Fruit fly (Drosophila melanogaster): ENCODE results near the gene Dyro.

The Dyro gene

DNA sequence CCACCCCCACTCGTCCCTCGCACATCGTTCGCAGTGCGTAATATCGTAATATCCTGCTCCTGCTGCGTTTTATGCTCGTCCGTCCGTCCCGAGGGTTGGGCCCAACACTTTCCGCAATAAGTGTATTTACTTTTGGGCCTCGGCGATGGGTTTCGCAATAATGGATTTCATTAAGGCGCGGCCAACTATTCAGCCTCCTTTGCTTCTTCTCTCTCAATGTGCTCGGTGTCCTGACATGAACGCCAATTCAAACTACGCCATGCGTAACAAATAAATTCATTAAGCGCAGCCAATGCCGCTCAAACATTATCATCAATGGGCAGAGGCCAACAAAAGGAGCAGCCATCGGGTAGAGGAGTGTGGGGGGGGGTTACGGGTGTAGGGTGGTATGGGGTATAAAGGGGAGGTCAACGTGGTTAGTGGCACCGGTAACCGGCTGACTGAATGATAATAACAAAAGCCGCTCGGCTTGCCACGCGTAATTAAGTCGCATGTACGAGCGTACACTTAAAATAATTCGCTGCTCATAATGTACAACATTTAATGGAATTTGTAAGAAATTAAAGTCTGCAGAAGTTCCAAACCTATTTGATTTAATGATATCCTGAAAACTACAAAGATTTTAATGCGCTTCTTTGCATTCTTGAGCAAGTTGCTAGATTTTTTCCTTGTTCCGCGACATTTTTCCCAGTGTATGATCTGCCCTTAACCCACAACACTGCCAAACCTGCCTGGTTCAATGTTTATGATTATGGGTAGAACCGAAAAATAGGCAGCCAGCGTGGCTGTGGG is 7.9 kb upstream of the Dyro start:
- no peak for TF ChIP-seq noc (tag; optimal IDR thresholded peaks at IDR 0.05)

DNA sequence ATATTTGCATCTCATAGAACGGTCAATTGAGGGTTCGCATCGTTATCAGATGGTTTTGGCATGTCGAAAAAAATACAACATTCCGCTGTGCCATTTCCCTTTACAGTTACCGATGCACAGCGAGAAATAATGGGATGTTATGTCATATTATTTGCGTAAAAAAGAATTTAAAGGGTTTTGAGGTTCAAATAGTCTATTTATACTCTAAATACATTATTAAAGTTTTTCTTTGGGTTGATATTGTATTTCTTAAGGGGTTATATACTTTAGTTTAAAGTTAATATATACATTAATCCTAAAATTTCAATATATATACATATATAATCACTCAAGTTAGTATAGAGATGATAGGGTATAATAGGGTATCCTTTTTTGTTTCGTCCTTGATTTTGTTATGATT is 7.2 kb upstream of the Dyro start:
- no peak for TF ChIP-seq noc (tag; optimal IDR thresholded peaks at IDR 0.05)

DNA sequence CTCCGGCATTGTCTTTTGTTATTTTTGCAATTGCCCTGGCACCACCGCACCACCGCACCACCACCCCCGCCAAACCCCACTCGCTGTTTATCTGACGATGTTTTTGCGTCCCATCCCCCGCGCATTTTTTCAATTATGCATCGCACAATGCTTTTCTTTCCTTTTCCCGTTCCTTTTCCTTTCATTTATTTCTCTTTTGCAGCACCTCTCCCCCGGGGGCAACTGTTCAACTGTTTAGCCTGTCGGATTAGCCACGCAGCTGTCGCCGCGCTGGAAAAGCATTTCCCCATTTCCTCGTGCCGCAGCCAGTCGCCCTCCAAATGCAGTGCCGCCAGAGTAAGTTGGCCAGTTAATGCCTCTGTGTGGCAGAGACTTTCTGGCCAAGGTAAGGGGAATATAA is 3.5 kb upstream of the Dyro start:
- TF ChIP-seq noc (tag; optimal IDR thresholded peaks at IDR 0.05), result no peak

DNA sequence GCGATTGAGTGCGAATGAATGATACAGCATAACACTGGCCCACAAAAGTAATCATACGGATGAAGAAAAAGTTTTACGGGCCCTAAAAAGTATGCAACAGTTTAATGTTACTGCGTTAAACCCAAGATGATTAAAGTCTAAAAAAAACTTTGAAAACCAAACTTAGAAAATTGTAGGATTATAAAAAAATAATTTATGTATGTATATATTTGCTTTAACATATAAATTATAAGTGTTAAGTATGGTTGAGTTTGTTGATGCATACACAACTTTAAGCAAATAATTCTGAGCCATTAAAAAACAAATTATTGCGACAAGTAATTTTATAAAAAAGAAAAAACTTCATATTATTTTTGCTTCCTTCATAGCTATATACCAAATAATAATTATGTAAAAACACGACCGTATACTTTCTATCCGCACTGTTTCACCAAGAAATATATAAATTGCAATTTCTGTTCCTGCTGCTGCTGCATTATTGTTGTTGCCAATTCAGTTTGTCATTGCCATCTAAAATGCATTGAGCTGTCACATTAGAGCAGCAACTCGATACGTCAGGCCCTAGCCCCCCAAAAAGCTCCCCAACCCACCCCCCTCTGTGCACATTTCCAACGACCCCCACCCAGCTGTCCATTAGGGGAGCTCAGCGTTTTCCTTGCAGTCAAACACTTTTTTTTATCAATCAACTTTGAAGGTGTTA is 2.8 kb upstream of the Dyro start:
- TF ChIP-seq noc (tag; optimal IDR thresholded peaks at IDR 0.05), result no peak

DNA sequence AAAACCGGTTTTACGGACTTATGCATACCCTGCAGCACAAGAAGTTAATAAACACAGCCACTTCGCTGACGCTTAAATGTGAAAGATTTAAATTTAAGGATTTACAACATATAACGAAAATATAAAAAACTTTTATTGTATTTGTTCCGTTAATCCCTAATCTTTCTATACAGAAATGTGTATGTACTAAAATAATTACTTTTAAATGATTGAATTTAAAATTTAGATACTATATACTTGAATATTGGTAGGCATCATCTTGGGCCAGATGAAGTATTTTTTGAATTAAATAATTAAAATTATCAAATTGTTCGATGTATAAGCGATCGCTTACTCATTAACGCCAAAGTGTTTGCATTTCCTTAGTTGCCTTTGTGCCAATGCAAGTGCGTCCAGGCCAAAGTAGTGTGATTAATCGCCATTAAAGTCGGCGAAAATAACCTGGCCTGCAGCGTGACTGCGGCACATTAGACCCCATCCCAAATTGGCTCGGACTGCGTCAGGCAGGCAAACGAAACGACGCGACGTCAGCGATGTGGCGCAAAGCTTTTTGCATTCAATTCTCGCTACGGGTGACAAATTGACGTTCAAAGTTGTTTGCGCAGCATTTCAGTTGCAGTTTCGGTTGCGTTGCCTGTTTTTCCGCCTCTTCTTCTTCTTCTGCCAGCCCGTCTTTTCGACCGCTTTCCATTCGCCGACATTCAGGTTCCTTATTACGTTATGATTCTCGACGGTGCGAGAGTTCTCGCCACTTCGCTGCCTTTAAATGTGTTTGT is 2.1 kb upstream of the Dyro start:
- TF ChIP-seq noc (tag; optimal IDR thresholded peaks at IDR 0.05), result no peak

DNA sequence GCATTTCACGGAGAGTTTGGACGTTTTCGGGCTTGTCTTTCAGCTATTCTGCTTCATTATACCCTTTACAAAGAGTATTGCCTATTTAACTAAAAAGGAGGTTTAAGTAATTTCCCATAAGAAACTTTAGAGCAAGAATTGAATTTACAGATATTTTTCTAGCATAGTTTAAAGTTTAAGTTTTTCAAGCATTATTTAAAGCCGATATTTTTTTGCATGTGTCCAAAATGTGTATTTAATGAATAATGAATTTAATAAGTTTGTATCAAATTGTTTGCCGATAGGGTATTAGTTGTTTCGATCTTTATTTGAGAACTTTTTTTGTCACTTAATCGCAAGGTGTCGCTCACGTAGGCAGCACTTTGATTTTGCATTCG is 1.1 kb upstream of the Dyro start:
- TF ChIP-seq noc (tag; optimal IDR thresholded peaks at IDR 0.05), result peak; percentile 26

DNA sequence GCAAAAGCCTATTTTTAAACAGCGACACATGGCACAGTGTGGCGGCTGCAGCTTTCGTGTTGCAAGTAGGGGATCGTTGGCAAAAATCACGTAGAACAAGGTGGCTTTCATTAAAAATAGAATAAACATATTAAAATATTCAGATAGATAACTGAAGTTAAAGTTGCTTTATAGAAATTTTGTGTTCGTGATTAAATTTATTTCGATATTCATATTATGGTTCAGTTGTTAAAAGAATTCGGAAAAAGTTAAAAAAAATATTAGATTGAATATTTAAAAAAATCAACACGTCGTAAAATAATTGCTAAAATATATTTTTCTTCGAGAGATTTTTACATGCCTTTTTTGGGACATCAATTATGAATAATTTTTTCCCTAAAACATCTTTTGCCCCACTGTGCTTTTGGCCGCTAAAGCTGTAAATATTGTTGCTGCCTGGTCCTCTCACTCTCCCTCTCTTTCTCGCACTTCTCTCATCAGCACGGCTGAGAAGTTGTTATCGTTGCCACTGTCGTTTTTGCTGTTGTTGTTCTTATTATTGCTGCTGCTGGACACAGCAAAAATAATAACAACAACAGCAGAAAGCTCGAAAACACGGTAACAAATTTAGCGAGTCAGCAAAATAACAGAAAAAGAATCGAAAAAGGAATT is 556 bp upstream of the Dyro start:
- TF ChIP-seq noc (tag; optimal IDR thresholded peaks at IDR 0.05), result peak; percentile 85

DNA sequence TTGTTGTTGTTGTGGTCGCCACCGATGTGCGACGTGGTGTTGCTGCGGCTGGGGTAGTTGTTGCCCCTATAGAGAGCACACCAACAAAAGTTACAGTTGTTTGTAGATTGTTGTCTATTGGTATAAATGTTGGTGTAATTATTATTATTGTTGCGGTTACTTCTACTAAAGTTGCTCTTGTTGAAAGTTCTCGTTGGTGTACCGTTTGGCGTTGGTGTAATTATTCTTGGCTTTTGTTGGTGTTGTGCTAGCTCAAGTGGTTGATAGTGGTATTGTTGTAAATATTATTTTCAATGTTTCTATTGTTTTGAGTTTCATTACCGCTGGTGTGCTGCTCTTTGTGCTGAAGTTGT is 579 bp downstream of the Dyro start:
- no peak for TF ChIP-seq noc (tag; optimal IDR thresholded peaks at IDR 0.05)

DNA sequence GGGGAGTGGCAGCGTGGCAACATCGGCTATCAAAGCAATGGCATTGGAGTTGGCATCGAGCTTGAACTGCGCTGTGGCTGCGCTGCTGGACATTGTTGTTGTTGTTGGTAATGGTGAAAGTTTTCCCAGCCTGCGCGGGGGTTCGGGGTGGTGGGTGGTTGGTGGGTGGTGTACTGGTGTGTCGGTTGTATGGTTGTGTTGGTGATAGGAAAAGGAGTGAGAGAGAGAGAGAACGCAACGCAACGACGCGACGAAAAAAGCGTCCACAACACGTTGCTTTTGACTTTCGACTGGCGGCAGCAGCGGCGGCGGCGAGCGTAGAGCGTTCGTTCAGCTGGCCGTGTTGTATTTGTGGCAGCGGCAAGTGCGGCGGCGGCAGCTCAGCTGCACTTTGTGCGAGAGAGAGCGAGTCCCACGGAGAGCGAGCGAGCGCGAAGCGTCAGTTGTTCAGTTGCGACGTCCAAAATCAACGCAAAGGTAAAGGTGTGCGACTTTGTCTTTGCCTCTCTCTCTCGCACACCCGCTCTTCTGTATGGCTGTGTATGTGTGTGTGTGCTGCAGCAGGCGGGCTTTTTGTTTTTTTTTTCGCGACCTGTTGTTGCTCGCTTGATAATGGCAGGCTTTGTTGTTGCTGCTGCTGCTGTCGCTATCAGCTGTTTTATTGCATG is 1.1 kb downstream of the Dyro start:
- TF ChIP-seq noc (tag; optimal IDR thresholded peaks at IDR 0.05), result no peak

DNA sequence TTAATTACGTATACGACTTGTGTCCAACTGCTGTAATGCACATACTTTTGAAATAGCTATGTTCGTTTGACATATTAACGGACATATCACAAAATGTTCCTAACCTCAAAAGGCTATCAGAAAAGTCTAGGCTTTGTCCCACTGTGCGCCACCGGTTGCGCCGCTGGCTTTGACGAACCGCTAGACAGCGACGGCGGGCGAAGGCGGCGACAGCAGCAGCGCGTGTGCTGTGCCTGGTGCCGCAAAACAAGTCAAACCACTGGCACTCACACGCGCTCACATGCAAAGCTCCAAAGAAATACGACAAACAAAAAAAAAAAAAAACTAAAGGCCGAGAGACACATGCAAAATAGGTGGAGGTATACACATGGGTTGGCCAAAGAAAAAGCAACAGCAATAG is 2.3 kb downstream of the Dyro start:
- TF ChIP-seq noc (tag; optimal IDR thresholded peaks at IDR 0.05), result no peak

DNA sequence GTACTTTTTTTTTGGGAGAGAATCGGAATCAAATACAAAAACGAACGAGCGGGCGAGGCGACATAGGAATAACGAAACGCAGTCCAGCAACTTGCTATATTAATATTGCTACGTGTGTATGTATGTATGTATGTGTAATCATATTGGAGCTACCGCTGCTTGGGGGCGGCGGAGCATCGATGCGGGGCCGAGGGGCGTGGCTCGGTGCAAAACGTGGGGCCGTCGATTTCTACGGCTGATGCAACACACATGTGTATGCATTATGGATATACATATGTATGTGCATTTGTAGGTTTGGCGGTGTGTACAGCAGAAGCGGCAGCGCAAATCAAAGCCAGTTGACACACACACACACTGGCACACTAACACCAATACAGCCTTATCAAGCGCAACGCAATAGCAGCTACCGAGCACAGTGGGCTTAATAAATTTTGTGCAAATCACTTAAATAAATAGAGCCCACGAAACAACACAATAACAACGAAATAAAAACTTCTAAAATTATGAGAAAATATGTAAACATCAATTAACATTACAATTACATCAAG is 3.5 kb downstream of the Dyro start:
- peak; percentile 60 for TF ChIP-seq noc (tag; optimal IDR thresholded peaks at IDR 0.05)

DNA sequence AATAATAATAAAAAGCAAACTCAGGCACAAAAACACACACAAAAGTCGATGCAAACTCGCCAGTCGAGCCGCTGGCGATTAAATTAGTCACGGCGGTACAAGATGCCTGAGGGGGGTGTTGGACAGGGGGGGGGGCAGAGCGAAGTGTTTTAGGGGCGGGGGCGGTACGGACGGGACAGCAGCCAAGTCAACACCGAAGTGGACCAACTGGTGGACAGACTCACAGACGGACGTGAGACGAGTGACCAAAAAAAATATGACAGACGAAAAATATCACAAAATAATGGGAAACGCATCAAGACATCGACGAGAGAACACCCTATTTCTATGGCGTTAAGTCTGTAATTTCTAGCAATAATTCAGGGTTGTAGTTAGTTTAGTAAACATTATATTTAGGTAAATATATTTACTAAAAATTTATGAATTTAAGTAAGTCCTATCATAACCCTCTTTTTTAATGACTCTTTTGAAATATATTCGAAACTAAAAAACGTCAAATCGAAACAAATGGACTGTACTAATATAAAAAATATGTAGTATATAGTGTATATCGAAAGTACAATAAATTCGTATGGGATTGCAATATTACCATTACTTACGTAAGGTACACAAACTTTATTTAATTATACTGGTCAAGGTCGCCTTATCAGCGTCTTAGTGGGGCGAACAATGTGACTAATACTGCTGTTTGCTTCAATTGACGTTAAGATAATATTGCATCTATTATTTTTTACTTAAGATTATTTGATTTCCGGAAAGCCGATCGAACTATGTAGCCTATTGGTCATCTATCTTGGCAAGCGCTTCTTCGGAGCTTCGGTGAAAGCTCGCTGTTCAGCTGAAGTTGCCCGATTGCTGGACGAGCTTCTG is 4.2 kb downstream of the Dyro start:
- TF ChIP-seq noc (tag; optimal IDR thresholded peaks at IDR 0.05), result peak; percentile 65

DNA sequence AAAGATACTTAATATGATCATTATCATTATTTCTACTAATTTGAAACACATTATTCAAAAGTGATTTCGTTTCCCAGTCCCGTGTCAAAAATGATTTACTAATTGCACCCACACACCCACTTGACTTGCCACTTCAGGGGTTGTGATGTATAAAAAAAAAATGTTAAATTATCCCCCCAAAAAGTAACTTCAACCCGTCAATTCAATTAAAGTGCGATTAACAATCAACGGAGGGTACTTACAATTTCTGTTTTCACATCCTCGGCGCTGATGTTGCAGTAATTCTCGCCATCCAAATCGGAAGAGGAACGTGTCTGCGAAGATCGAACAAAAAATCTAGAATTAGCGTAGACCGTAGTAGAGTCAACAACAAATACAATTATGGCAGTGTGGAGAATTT is 4.9 kb downstream of the Dyro start:
- no peak for TF ChIP-seq noc (tag; optimal IDR thresholded peaks at IDR 0.05)

DNA sequence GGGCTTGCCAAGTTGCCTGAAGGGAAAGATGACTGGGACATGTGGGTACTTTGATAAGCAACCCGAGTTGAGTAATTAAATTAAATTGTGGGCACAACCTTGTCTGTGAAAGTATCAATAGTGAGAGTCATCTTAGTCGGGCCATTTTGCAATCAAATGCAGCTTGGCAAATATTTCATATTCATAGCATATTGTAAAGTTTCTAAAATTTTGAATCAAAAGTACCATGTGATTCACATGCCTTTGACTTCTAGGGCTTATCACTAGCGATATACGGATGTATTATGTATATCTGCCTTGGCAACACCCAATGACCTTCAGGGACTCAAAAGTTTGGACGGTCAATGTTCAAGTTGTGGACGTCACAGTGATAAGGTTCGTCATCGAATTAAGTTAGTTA is 5.5 kb downstream of the Dyro start:
- TF ChIP-seq noc (tag; optimal IDR thresholded peaks at IDR 0.05), result no peak

All from whole organism, larva.